Worm (Caenorhabditis elegans) whole organism, midembryonic: Measurements from ENCODE around the gene srab-12.

Experiments used
- T22C8.4 ChIP-seq: fragments of 200-800 bp; sonication (Bioruptor generic); IDR thresholded peaks from 2 replicates; pipeline ENCODE4 v1.3.6; 2022; ENCODE audit warnings: missing genetic modification characterization, missing compliant biosample characterization
- cog-1 ChIP-seq: sonication (generic microtip); optimal IDR thresholded peaks from 2 replicates; lab custom pipeline; 2016; ENCODE audit warnings: missing genetic modification characterization, missing compliant biosample characterization
- flt-1 ChIP-seq: fragments of 200-800 bp; sonication (Bioruptor generic); IDR thresholded peaks from 2 replicates; pipeline ENCODE4 v1.3.6; 2022; ENCODE audit warnings: missing genetic modification characterization, missing compliant biosample characterization
- klf-2 ChIP-seq: fragments of 200-800 bp; sonication (Bioruptor generic); conservative IDR thresholded peaks from 2 replicates; pipeline ENCODE4 v1.3.6; 2022; ENCODE audit warnings: missing genetic modification reagents, missing genetic modification characterization, missing compliant biosample characterization
- med-1 ChIP-seq: sonication (generic microtip); optimal IDR thresholded peaks from 2 replicates; lab custom pipeline; 2017; ENCODE audit warnings: missing genetic modification characterization, mild to moderate bottlenecking, missing compliant biosample characterization, antibody characterized with exemption, missing genetic modification reagents; ENCODE audit not compliant: insufficient read depth
- ref-1 ChIP-seq: fragments of 200-800 bp; sonication (Bioruptor generic); conservative IDR thresholded peaks from 2 replicates; pipeline ENCODE4 v1.3.6; 2022; ENCODE audit warnings: missing genetic modification reagents, missing genetic modification characterization, missing compliant biosample characterization
- tab-1 ChIP-seq: fragments of 200-800 bp; sonication (Bioruptor generic); IDR thresholded peaks from 2 replicates; pipeline ENCODE4 v1.3.6; 2022; ENCODE audit warnings: missing genetic modification characterization, missing compliant biosample characterization
- ztf-23 ChIP-seq: fragments of 200-800 bp; sonication (Bioruptor generic); IDR thresholded peaks from 2 replicates; pipeline ENCODE4 v1.3.6; 2022; ENCODE audit warnings: missing genetic modification reagents, missing genetic modification characterization, missing compliant biosample characterization
- ztf-29 ChIP-seq: fragments of 200-800 bp; sonication (Bioruptor generic); IDR thresholded peaks from 2 replicates; pipeline ENCODE4 v1.3.6; 2022; ENCODE audit warnings: missing genetic modification reagents, missing genetic modification characterization, missing compliant biosample characterization

The srab-12 gene

DNA sequence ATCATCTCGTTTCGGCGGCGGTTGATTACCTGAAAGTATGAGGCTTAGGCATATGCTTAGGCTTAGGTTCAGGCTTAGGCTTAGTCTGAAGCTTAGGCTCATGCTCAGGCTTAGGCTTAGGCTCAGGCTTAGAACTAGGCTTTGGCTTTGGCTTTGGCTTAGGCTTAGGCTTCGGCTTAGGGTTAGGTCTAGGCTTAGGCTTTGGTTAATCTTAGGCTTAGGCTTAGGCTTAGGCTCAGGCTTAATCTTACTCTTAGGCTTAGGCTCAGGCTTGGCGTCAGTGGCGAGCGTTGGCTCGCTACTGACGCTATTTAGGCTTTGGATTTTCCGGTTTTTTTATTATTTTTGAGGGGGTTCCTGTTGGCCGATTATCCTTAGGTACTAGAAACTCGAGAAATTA, 39.6 kb downstream of the srab-12 start:
- TF ChIP-seq med-1 (GFP tag; lab: Kevin White, UChicago) (no peak), ref-1 (GFP tag; lab: Robert Waterston, UW) (no peak), tab-1 (GFP tag; lab: Robert Waterston, UW) (no peak), cog-1 (tag; lab: Kevin White, UChicago) (no peak), klf-2 (GFP tag; lab: Robert Waterston, UW) (no peak), flt-1 (GFP tag; lab: Robert Waterston, UW) (no peak), T22C8.4 (GFP tag; lab: Robert Waterston, UW) (no peak), ztf-23 (GFP tag; lab: Robert Waterston, UW) (no peak), ztf-29 (GFP tag; lab: Robert Waterston, UW) (no peak)

DNA sequence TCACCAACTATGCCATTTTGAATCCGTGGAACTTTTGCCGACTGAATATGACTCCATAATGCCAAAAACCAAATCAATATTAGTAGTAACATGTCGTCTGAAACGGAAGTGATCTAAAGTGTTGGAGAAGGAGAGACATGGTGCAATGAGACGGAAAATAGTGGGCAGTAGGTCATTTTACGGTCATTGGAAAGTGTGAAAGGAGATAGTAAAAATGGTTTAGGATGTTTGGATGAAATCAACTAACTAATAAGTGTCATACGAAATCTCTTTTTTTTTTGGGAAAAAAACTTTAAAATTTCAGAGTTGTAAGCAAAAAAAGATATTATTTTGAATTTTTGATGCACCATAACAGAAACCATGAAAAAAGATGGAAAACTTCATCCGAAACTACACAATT, 43.6 kb downstream of the srab-12 start, which contains the start of gene cutl-4:
cutl-4 (minus strand) TSS at position 101 of the 400 bp plus-strand sequence.
- no peak for TF ChIP-seq tab-1 (GFP tag; lab: Robert Waterston, UW)

DNA sequence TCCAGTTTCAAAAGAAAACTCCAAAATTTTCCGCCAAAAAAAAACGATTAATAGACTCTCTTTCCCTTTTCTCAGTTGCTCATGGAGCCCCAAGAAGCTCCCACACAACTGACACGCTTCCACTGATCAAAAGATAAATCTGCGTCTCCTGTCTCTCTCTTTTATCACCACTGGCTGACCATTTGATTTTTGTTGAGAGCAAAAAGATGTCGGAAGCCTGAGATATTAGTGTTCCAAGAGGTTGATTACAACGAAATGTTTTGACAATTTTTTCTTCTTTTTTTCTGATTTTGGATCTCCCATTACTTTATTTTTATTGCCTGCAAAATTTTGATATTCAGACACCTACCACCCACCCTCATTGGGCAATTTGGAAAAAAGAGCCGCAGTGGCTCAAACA, 50.9 kb downstream of the srab-12 start, which contains the start of gene twk-42:
twk-42 (minus strand) TSS at position 101 of the 400 bp plus-strand sequence.
- TF ChIP-seq flt-1 (GFP tag; lab: Robert Waterston, UW) (no peak), tab-1 (GFP tag; lab: Robert Waterston, UW) (no peak)
